Worm (Caenorhabditis elegans) whole organism, L1 larva: Measurements from ENCODE around the gene C34C12.1.

ENCODE experiments used
- C34B4.2 ChIP-seq: sonication (generic microtip); optimal IDR thresholded peaks from 2 replicates; lab custom pipeline; 2017; ENCODE audit warnings: mild to moderate bottlenecking, missing genetic modification characterization, missing compliant biosample characterization
- F16B12.6 ChIP-seq: fragments of 150-350 bp; optimal IDR thresholded peaks from 2 replicates; lab custom pipeline; 2014; ENCODE audit warnings: missing biosample characterization, missing genetic modification characterization
- Y116A8C.19 ChIP-seq: sonication (generic microtip); optimal IDR thresholded peaks from 2 replicates; lab custom pipeline; 2016; ENCODE audit warnings: missing compliant biosample characterization, missing genetic modification characterization, borderline replicate concordance
- aha-1 ChIP-seq: fragments of 150-350 bp; optimal IDR thresholded peaks from 2 replicates; lab custom pipeline; 2014; ENCODE audit warnings: missing biosample characterization, missing genetic modification characterization
- ama-1 ChIP-seq: fragments of 150-350 bp; optimal IDR thresholded peaks from 2 replicates; lab custom pipeline; 2014
- ceh-82 ChIP-seq, 3 experiments: fragments of 150-350 bp in 1 of 3; sonication (generic microtip) in 2 of 3; optimal IDR thresholded peaks; 2 replicates each; lab custom pipeline; 2014 to 2017; ENCODE audit warnings: missing biosample characterization in 3 of 3, missing genetic modification characterization in 3 of 3
- ceh-90 ChIP-seq: sonication (generic microtip); optimal IDR thresholded peaks from 2 replicates; lab custom pipeline; 2016; ENCODE audit warnings: missing genetic modification characterization, missing compliant biosample characterization
- ces-1 ChIP-seq: fragments of 150-350 bp; optimal IDR thresholded peaks from 2 replicates; lab custom pipeline; 2014; ENCODE audit warnings: missing biosample characterization, missing genetic modification reagents, missing genetic modification characterization
- dpl-1 ChIP-seq, 3 experiments: fragments of 150-350 bp in 2 of 3; sonication (generic microtip) in 1 of 3; optimal IDR thresholded peaks; 2 replicates each; lab custom pipeline; 2014 to 2017; ENCODE audit warnings: missing biosample characterization in 3 of 3, missing genetic modification characterization in 3 of 3, missing genetic modification reagents in 3 of 3
- dsc-1 ChIP-seq: sonication (generic microtip); optimal IDR thresholded peaks from 2 replicates; lab custom pipeline; 2016; ENCODE audit warnings: mild to moderate bottlenecking, missing genetic modification characterization, missing compliant biosample characterization
- efl-1 ChIP-seq, 4 experiments: fragments of 150-350 bp; optimal IDR thresholded peaks in 3 of 4; peaks in 1 of 4; 1 replicate in 1 of 4; 2 replicates in 3 of 4; lab custom pipeline; 2014; ENCODE audit warnings: missing biosample characterization in 2 of 4, missing genetic modification characterization in 2 of 4, missing genetic modification reagents in 2 of 4
- egl-27 ChIP-seq, 2 experiments: fragments of 150-350 bp in 1 of 2; sonication (generic microtip); optimal IDR thresholded peaks; 3 replicates each; lab custom pipeline; 2017 to 2018; ENCODE audit warnings: missing biosample characterization in 2 of 2, missing genetic modification characterization in 2 of 2, missing genetic modification reagents in 2 of 2
- elt-3 ChIP-seq, 6 experiments: fragments of 150-350 bp in 1 of 6; sonication (generic microtip); optimal IDR thresholded peaks; 2 replicates each; lab custom pipeline; 2017 to 2018; ENCODE audit warnings: missing biosample characterization in 6 of 6, missing genetic modification characterization in 6 of 6, inconsistent platforms in 1 of 6
- fkh-10 ChIP-seq: sonication (generic microtip); optimal IDR thresholded peaks from 2 replicates; lab custom pipeline; 2017; ENCODE audit warnings: missing biosample characterization, missing genetic modification reagents, missing genetic modification characterization
- fkh-8 ChIP-seq: sonication (generic microtip); optimal IDR thresholded peaks from 2 replicates; lab custom pipeline; 2016; ENCODE audit warnings: mild to moderate bottlenecking, missing genetic modification characterization, missing compliant biosample characterization
- fos-1 ChIP-seq: fragments of 150-350 bp; optimal IDR thresholded peaks from 2 replicates; lab custom pipeline; 2014; ENCODE audit warnings: missing biosample characterization, missing genetic modification characterization
- hlh-4 ChIP-seq: sonication (generic microtip); optimal IDR thresholded peaks from 2 replicates; lab custom pipeline; 2016; ENCODE audit warnings: mild to moderate bottlenecking, missing genetic modification characterization, missing compliant biosample characterization
- hpl-2 ChIP-seq: fragments of 150-350 bp; optimal IDR thresholded peaks from 2 replicates; lab custom pipeline; 2014; ENCODE audit warnings: missing biosample characterization, missing genetic modification reagents, missing genetic modification characterization
- irx-1 ChIP-seq: sonication (generic microtip); optimal IDR thresholded peaks from 2 replicates; lab custom pipeline; 2016; ENCODE audit warnings: missing genetic modification characterization, missing compliant biosample characterization
- jun-1 ChIP-seq: fragments of 150-350 bp; optimal IDR thresholded peaks from 2 replicates; lab custom pipeline; 2014; ENCODE audit warnings: missing biosample characterization, missing genetic modification reagents, missing genetic modification characterization
- lin-15B ChIP-seq: fragments of 150-350 bp; sonication (generic microtip); optimal IDR thresholded peaks from 3 replicates; lab custom pipeline; 2014; ENCODE audit warnings: missing biosample characterization, missing genetic modification characterization
- lin-35 ChIP-seq, 2 experiments: fragments of 150-350 bp; optimal IDR thresholded peaks; 2 replicates each; lab custom pipeline; 2014; ENCODE audit warnings: missing biosample characterization in 2 of 2, missing genetic modification characterization in 2 of 2, missing genetic modification reagents in 2 of 2
- lin-39 ChIP-seq: fragments of 150-350 bp; optimal IDR thresholded peaks from 2 replicates; lab custom pipeline; 2014; ENCODE audit warnings: missing biosample characterization, missing genetic modification reagents, missing genetic modification characterization
- lir-3 ChIP-seq: sonication (generic microtip); optimal IDR thresholded peaks from 2 replicates; lab custom pipeline; 2016; ENCODE audit warnings: mild to moderate bottlenecking, missing genetic modification characterization, moderate library complexity, missing compliant biosample characterization; ENCODE audit not compliant: poor library complexity
- mdl-1 ChIP-seq, 2 experiments: fragments of 150-350 bp; optimal IDR thresholded peaks; 2 replicates each; lab custom pipeline; 2014 to 2017; ENCODE audit warnings: missing biosample characterization in 2 of 2, missing genetic modification characterization in 2 of 2, inconsistent platforms in 1 of 2
- mef-2 ChIP-seq: fragments of 150-350 bp; optimal IDR thresholded peaks from 2 replicates; lab custom pipeline; 2014; ENCODE audit warnings: missing biosample characterization, missing genetic modification characterization
- mep-1 ChIP-seq: fragments of 150-350 bp; optimal IDR thresholded peaks from 2 replicates; lab custom pipeline; 2014; ENCODE audit warnings: missing biosample characterization, missing genetic modification characterization
- nhr-19 ChIP-seq: fragments of 200-800 bp; sonication (Bioruptor generic); conservative IDR thresholded peaks from 2 replicates; pipeline ENCODE4 v1.3.6; 2022; ENCODE audit warnings: missing genetic modification characterization, missing compliant biosample characterization
- nhr-20 ChIP-seq: sonication (generic microtip); optimal IDR thresholded peaks from 2 replicates; lab custom pipeline; 2016; ENCODE audit warnings: mild to moderate bottlenecking, missing genetic modification characterization, missing compliant biosample characterization
- nhr-71 ChIP-seq: sonication (generic microtip); optimal IDR thresholded peaks from 2 replicates; lab custom pipeline; 2016; ENCODE audit warnings: mild to moderate bottlenecking, missing genetic modification characterization, moderate library complexity, missing compliant biosample characterization
- nhr-76 ChIP-seq: sonication (generic microtip); optimal IDR thresholded peaks from 2 replicates; lab custom pipeline; 2017; ENCODE audit warnings: missing biosample characterization, missing genetic modification characterization
- nhr-77 ChIP-seq: fragments of 150-350 bp; optimal IDR thresholded peaks from 2 replicates; lab custom pipeline; 2014; ENCODE audit warnings: missing biosample characterization, missing genetic modification characterization
- nhr-84 ChIP-seq: sonication (generic microtip); optimal IDR thresholded peaks from 2 replicates; lab custom pipeline; 2017; ENCODE audit warnings: missing biosample characterization, missing genetic modification characterization
- pag-3 ChIP-seq: sonication (generic microtip); optimal IDR thresholded peaks from 2 replicates; lab custom pipeline; 2017; ENCODE audit warnings: missing genetic modification characterization, mild to moderate bottlenecking, missing compliant biosample characterization, antibody characterized with exemption, borderline replicate concordance; ENCODE audit not compliant: insufficient read depth
- rnt-1 ChIP-seq: sonication (generic microtip); optimal IDR thresholded peaks from 2 replicates; lab custom pipeline; 2016; ENCODE audit warnings: mild to moderate bottlenecking, missing genetic modification characterization, moderate library complexity, missing compliant biosample characterization
- snpc-4 ChIP-seq: fragments of 150-350 bp; optimal IDR thresholded peaks from 2 replicates; lab custom pipeline; 2014; ENCODE audit warnings: missing biosample characterization, missing genetic modification characterization
- sptf-1 ChIP-seq: fragments of 150-350 bp; optimal IDR thresholded peaks from 2 replicates; lab custom pipeline; 2014; ENCODE audit warnings: missing biosample characterization, missing genetic modification characterization
- sup-37 ChIP-seq: fragments of 200-800 bp; sonication (Bioruptor generic); optimal IDR thresholded peaks from 2 replicates; lab custom pipeline; 2018; ENCODE audit warnings: mild to moderate bottlenecking, missing genetic modification characterization, missing compliant biosample characterization
- swsn-7 ChIP-seq: sonication (generic microtip); optimal IDR thresholded peaks from 2 replicates; lab custom pipeline; 2016; ENCODE audit warnings: missing genetic modification characterization, missing compliant biosample characterization
- unc-30 ChIP-seq: sonication (generic microtip); optimal IDR thresholded peaks from 2 replicates; lab custom pipeline; 2017; ENCODE audit warnings: missing biosample characterization, missing genetic modification characterization
- unc-62 ChIP-seq: fragments of 150-350 bp; optimal IDR thresholded peaks from 2 replicates; lab custom pipeline; 2014; ENCODE audit warnings: missing biosample characterization, missing genetic modification reagents, missing genetic modification characterization
- unc-86 ChIP-seq: sonication (generic microtip); optimal IDR thresholded peaks from 2 replicates; lab custom pipeline; 2016; ENCODE audit warnings: missing genetic modification characterization, missing compliant biosample characterization
- unc-98 ChIP-seq: fragments of 200-800 bp; sonication (Bioruptor generic); IDR thresholded peaks from 2 replicates; pipeline ENCODE4 v1.3.6; 2022; ENCODE audit warnings: missing genetic modification characterization, missing compliant biosample characterization
- zag-1 ChIP-seq: fragments of 150-350 bp; optimal IDR thresholded peaks from 2 replicates; lab custom pipeline; 2014; ENCODE audit warnings: missing biosample characterization, missing genetic modification characterization
- ztf-11 ChIP-seq, 2 experiments: sonication (generic microtip); optimal IDR thresholded peaks; 2 replicates each; lab custom pipeline; 2016 to 2017; ENCODE audit warnings: missing genetic modification characterization in 2 of 2, missing biosample characterization in 1 of 2, missing compliant biosample characterization in 1 of 2

The C34C12.1 gene

DNA sequence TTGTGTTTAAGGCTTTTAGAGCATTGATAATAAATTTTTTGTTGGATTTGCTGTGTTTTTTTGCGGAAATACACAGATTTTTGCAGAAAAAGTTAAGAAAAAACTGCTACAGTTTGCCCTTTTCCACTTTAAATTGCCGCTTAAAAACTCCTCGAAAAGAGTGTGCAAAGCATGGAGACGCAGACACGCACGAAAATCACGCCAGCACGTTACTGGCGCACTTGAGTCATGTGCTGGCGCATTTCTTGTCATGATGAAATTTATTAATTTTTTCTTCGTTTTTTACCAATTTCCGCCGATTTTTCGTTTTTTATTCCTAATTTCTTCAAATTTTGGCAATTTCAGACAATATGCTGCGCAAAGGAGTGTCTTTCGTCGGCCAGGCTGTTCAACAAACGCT lies 5.9 kb downstream of the C34C12.1 start, which contains the start of gene C34C12.8 (continued):
- TF ChIP-seq pag-3 (tag; lab: Kevin White, UChicago) (no peak), rnt-1 (peak; percentile 97), sup-37 (GFP tag; lab: Kevin White, UChicago) (peak; percentile 92), nhr-84 (tag; lab: Kevin White, UChicago) (no peak), aha-1 (peak; percentile 73), nhr-76 (tag; lab: Kevin White, UChicago) (no peak), unc-62 (GFP tag; lab: Kevin White, UChicago) (peak; percentile 71), ama-1 (peak; percentile 91), unc-86 (tag; lab: Kevin White, UChicago) (peak; percentile 97), lin-15B (peak; percentile 95), nhr-19 (GFP tag; lab: Robert Waterston, UW) (peak; percentile 97), irx-1 (tag; lab: Kevin White, UChicago) (peak; percentile 96), fkh-8 (tag; lab: Kevin White, UChicago) (peak; percentile 94), nhr-77 (tag; lab: Kevin White, UChicago) (peak; percentile 88), Y116A8C.19 (tag; lab: Kevin White, UChicago) (no peak), fos-1 (tag; lab: Kevin White, UChicago) (peak; percentile 79), unc-98 (GFP tag; lab: Robert Waterston, UW) (peak; percentile 76), ceh-82 (tag; optimal IDR thresholded peaks at IDR 0.05; lab: Kevin White, UChicago) (peak; percentile 95 to 98 (median 97)), lin-39 (tag; lab: Kevin White, UChicago) (peak; percentile 97), fkh-10 (GFP tag; lab: Kevin White, UChicago) (peak; percentile 86), mef-2 (tag; lab: Kevin White, UChicago) (peak; percentile 81), hpl-2 (GFP tag; lab: Kevin White, UChicago) (peak; percentile 85), nhr-20 (tag; lab: Kevin White, UChicago) (peak; percentile 97), hlh-4 (tag; lab: Kevin White, UChicago) (no peak), ceh-90 (tag; lab: Kevin White, UChicago) (peak; percentile 45), dpl-1 (GFP tag; optimal IDR thresholded peaks at IDR 0.05; lab: Kevin White, UChicago) (peak; percentile 96 to 98 (median 97)), F16B12.6 (tag; lab: Kevin White, UChicago) (peak; percentile 84), sptf-1 (tag; lab: Kevin White, UChicago) (no peak), lin-35 (GFP tag; optimal IDR thresholded peaks at IDR 0.05; lab: Kevin White, UChicago) (peak; percentile 96 to 98), dsc-1 (tag; lab: Kevin White, UChicago) (peak; percentile 98), zag-1 (peak; percentile 66), ztf-11 (tag; optimal IDR thresholded peaks at IDR 0.05; lab: Kevin White, UChicago) (peak in 1 of 2 experiments; percentile 85), snpc-4 (peak; percentile 84)

DNA sequence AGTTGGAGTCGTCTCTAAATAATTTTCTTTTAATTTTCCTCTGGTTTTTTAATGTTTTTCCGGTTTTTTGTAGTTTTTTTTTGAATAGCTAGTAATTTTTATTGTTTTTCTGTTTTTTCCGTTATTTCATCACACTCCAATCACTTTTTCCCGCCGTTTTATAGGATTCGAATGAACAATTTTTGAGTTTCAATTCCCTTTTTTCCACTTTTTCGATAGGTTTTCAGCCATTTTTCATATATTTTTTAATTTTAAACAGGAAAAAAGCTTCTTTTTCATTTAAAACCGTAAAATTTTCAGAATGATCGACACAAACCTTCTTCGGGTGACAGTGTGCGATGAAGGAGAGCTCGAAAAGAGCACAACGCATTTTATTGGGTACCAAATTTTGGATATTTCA lies 7.3 kb downstream of the C34C12.1 start, which contains the start of gene pph-6:
Gene pph-6 (plus strand): TSS at position 301 of the 400 bp plus-strand sequence.
- TF ChIP-seq C34B4.2: no peak
- TF ChIP-seq efl-1 (optimal IDR thresholded peaks at IDR 0.05; lab: Kevin White, UChicago): no peak
- peak in 1 of 2 experiments; percentile 82 for TF ChIP-seq efl-1 (GFP tag; optimal IDR thresholded peaks at IDR 0.05 in 1 of 2; lab: Kevin White, UChicago)

DNA sequence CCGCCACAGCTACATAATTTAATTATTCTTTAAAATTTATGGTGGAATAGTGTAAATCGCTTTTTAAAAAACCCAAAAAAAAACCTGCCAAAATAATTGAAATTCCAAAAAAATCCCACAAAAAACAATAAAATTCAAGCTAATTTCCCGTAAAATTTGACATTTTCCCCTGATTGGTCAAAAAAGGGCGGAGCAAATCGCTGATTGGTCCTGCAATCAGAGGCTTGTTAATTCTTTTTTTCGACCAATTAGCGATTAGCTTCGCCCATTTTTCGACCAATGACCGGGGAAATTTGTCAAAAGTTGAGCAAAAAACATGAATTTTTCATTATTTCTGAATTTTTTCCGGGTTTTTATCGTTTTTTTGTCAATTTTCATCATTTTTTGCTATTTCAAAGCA lies 12.9 kb downstream of the C34C12.1 start:
- TF ChIP-seq unc-30 (tag; lab: Kevin White, UChicago) (no peak), aha-1 (no peak), mep-1 (tag; lab: Kevin White, UChicago) (no peak), egl-27 (tag; optimal IDR thresholded peaks at IDR 0.05; lab: Kevin White, UChicago) (no peak), efl-1 (optimal IDR thresholded peaks at IDR 0.05; lab: Kevin White, UChicago) (no peak), efl-1 (GFP tag; optimal IDR thresholded peaks at IDR 0.05 in 1 of 2; lab: Kevin White, UChicago) (no peak), elt-3 (tag; optimal IDR thresholded peaks at IDR 0.05; lab: Kevin White, UChicago) (no peak), zag-1 (no peak), ceh-82 (tag; optimal IDR thresholded peaks at IDR 0.05; lab: Kevin White, UChicago) (no peak), swsn-7 (tag; lab: Kevin White, UChicago) (no peak), fkh-10 (GFP tag; lab: Kevin White, UChicago) (no peak), hlh-4 (tag; lab: Kevin White, UChicago) (no peak), nhr-71 (tag; lab: Kevin White, UChicago) (no peak), jun-1 (tag; lab: Kevin White, UChicago) (no peak), ces-1 (GFP tag; lab: Kevin White, UChicago) (no peak), nhr-20 (tag; lab: Kevin White, UChicago) (no peak), hpl-2 (GFP tag; lab: Kevin White, UChicago) (no peak), mef-2 (tag; lab: Kevin White, UChicago) (no peak), lir-3 (no peak), mdl-1 (tag; optimal IDR thresholded peaks at IDR 0.05; lab: Kevin White, UChicago) (no peak)
